Worm (Caenorhabditis elegans) whole organism, L2 larva: Measurements from ENCODE around the gene C28H8.3.
A peak's percentile ranks its signal among the peaks of the same experiment; 100 is the strongest.

Experiments
- F13H6.1 ChIP-seq: sonication (generic microtip); optimal IDR thresholded peaks from 2 replicates; lab custom pipeline; 2016; ENCODE audit warnings: missing genetic modification characterization, missing compliant biosample characterization
- nhr-129 ChIP-seq: fragments of 150-350 bp; optimal IDR thresholded peaks from 2 replicates; lab custom pipeline; 2014; ENCODE audit warnings: missing biosample characterization, missing genetic modification characterization
- nhr-23 ChIP-seq: fragments of 150-350 bp; optimal IDR thresholded peaks from 2 replicates; lab custom pipeline; 2014; ENCODE audit warnings: missing biosample characterization, missing genetic modification reagents, missing genetic modification characterization
- unc-39 ChIP-seq: fragments of 150-350 bp; optimal IDR thresholded peaks from 2 replicates; lab custom pipeline; 2014; ENCODE audit warnings: missing biosample characterization, missing genetic modification characterization

- no peak for TF ChIP-seq F13H6.1 (tag; lab: Kevin White, UChicago)
- TF ChIP-seq unc-39 (tag; lab: Kevin White, UChicago) = no peak
- TF ChIP-seq nhr-129 (tag; lab: Kevin White, UChicago) = peak; percentile 28
- no peak for TF ChIP-seq nhr-23 (tag; lab: Kevin White, UChicago)
Measured at ce11 chrIII:5948162-5948933, 39.8 kb downstream of the C28H8.3 start, which contains the start of the genes F25B5.6 and F25B5.3.
